Worm (Caenorhabditis elegans): ENCODE data around the gene C15C8.8.

Gene C15C8.8

DNA sequence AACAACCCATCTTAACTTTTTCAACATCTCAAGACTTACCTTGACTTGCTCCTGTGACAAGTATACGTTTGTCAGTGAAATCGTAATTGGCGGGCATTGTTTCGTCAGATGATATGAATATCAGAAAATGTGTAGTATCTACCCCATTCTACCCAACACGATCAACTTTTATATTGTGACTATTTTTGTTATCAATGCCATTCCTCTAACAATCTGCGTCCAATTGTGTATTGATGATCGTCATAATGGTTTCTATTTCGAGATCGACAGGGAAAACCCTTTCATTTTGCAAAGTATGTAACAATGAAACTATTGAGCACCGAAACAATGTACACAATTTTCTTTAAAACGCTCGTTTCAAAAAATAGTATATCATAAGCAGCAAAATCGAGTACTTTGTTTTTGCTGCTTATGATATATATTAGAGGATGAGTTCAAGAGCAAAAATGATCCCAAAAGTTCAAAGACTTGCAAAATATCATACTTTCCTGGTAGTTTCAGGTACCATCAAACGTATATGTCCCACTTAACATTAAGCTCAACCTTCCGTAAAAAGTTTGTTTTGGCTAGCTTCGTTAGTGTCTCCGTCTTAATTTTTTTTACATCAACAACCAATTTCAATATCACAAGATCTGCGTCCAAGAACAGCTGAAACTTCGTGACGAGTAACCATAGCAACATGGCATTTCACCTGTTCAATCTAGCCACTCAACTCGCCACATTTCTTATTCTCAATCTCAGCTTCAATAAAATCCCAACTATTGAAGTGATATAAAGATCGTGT, 18.6 kb downstream of the C15C8.8 start, which contains the start of the genes dhs-21 and xbx-9:
Gene dhs-21 (minus strand): TSS at position 181 of the 784 bp plus-strand sequence.
Gene xbx-9 (plus strand): TSS at position 734 of the 784 bp plus-strand sequence.
- TF ChIP-seq nhr-80 (tag; optimal IDR thresholded peaks at IDR 0.05) (peak; percentile 70), nhr-179 (tag; optimal IDR thresholded peaks at IDR 0.05) (no peak)

- no peak for TF ChIP-seq egl-18 (GFP tag; IDR thresholded peaks at IDR 0.05)
- TF ChIP-seq nhr-80 (tag; optimal IDR thresholded peaks at IDR 0.05), result peak; percentile 5
- TF ChIP-seq mel-28 (tag; optimal IDR thresholded peaks at IDR 0.05; ENCODE audit: borderline replicate concordance), result no peak
- TF ChIP-seq B0035.1 (tag; optimal IDR thresholded peaks at IDR 0.05), result no peak
Observed at ce11 chrV:12732734-12733133, 19.6 kb downstream of the C15C8.8 start.

DNA sequence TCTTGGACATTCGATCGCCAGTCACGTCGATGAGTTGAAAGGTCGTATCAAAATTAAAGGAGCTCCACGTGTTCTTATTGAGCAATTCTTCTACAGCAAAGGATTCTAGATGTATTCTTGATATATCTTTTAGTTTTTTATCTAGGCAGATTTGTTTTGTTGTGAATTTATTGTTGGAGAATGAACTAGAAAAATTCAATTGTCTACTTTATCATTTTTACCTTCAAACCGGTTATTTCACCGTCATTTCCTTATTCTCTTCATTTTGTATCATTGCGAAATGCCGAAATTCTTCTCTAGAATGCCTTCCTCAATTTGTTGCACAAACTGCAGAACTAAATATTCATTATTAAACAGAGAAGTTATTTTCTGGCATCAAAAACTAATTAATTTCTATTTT, 23.1 kb downstream of the C15C8.8 start, which contains the start of gene R11D1.10:
Gene R11D1.10 (plus strand): TSS at position 301 of the 400 bp plus-strand sequence.
- TF ChIP-seq madf-10 (tag; optimal IDR thresholded peaks at IDR 0.05) (no peak), F33H1.4 (GFP tag; IDR thresholded peaks at IDR 0.05) (no peak), lin-40 (tag; optimal IDR thresholded peaks at IDR 0.05) (no peak), F23B12.7 (tag; optimal IDR thresholded peaks at IDR 0.05; ENCODE audit: insufficient read depth) (no peak), attf-3 (GFP tag; conservative IDR thresholded peaks at IDR 0.05) (no peak), ztf-22 (GFP tag; optimal IDR thresholded peaks at IDR 0.05) (no peak), hrde-1 (tag; optimal IDR thresholded peaks at IDR 0.05; ENCODE audit: borderline replicate concordance) (no peak), egl-44 (GFP tag; IDR thresholded peaks at IDR 0.05) (no peak), B0336.3 (GFP tag; IDR thresholded peaks at IDR 0.05) (no peak), snpc-3.4 (tag; optimal IDR thresholded peaks at IDR 0.05) (no peak), zim-3 (tag; optimal IDR thresholded peaks at IDR 0.05) (no peak), lin-54 (GFP tag; optimal IDR thresholded peaks at IDR 0.05) (no peak), hsf-1 (GFP tag; IDR thresholded peaks at IDR 0.05) (no peak), hlh-12 (tag; optimal IDR thresholded peaks at IDR 0.05) (no peak)

DNA sequence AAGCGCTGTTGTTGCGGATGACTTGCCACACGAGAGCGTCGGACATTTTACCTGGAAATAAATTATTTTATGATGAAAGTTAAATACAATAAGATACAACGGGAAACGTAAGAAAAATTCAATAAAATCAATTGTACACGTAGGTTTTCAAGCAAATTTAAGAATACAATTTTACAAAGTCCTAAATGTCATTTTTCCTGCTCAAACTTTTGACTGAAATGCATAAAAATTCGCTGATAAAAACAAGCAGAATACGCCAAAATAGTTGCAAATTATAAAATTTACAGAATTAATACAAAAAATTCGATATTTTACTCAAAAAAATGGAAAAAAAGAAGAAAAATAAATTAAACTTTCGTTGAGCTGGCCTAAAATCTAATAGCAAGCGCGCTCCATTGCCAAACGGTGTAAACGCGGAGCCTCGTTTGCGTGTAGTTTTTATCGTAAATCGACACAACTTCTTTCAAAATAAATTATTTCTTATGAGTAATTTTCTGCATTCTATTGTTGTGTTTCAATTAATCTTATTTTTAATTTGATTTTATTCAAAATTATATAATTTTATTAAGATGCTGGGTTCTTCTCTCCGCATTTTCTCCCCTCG, 24.1 kb downstream of the C15C8.8 start, which contains the start of the genes rpl-28 and mrpl-49:
Gene rpl-28 (minus strand): TSS at position 51 of the 604 bp plus-strand sequence.
Gene mrpl-49 (plus strand): TSS at position 570 of the 604 bp plus-strand sequence.
- TF ChIP-seq lin-26 (GFP tag; IDR thresholded peaks at IDR 0.05) (no peak), F55B11.4 (tag; optimal IDR thresholded peaks at IDR 0.05; ENCODE audit: borderline replicate concordance, insufficient read depth) (no peak), unc-130 (GFP tag; optimal IDR thresholded peaks at IDR 0.05) (no peak), zim-3 (tag; optimal IDR thresholded peaks at IDR 0.05) (no peak), efl-1 (GFP tag; optimal IDR thresholded peaks at IDR 0.05) (peak; percentile 23), attf-6 (GFP tag; IDR thresholded peaks at IDR 0.05) (no peak), C06A6.2 (GFP tag; conservative IDR thresholded peaks at IDR 0.05) (no peak), lir-1 (GFP tag; conservative IDR thresholded peaks at IDR 0.05) (no peak), ztf-26 (tag; optimal IDR thresholded peaks at IDR 0.05) (peak; percentile 21), ztf-18 (tag; optimal IDR thresholded peaks at IDR 0.05) (peak; percentile 40), attf-3 (GFP tag; conservative IDR thresholded peaks at IDR 0.05) (peak; percentile 99), C17E4.6 (GFP tag; IDR thresholded peaks at IDR 0.05) (no peak), aptf-2 (GFP tag; conservative IDR thresholded peaks at IDR 0.05) (no peak), sdz-38 (tag; optimal IDR thresholded peaks at IDR 0.05) (no peak), snpc-1.3 (tag; optimal IDR thresholded peaks at IDR 0.05; ENCODE audit: insufficient read depth) (no peak), B0336.3 (GFP tag; IDR thresholded peaks at IDR 0.05) (no peak), Y79H2A.3 (GFP tag; conservative IDR thresholded peaks at IDR 0.05) (no peak), madf-8 (GFP tag; conservative IDR thresholded peaks at IDR 0.05) (0 out of 2 replicates have a peak, but pooled peaks have one; percentile 4), F49E8.2 (tag; optimal IDR thresholded peaks at IDR 0.05; ENCODE audit: insufficient read depth) (peak; percentile 42), chd-7 (tag; optimal IDR thresholded peaks at IDR 0.05) (no peak), hrde-1 (tag; optimal IDR thresholded peaks at IDR 0.05; ENCODE audit: borderline replicate concordance) (no peak), lin-35 (GFP tag; optimal IDR thresholded peaks at IDR 0.05) (peak in 1 of 3 experiments; percentile 76), D2030.7 (GFP tag; IDR thresholded peaks at IDR 0.05) (peak; percentile 42; the same call in 1 of the 2 replicates), ekl-4 (GFP tag; IDR thresholded peaks at IDR 0.05) (0 out of 2 replicates have a peak, but pooled peaks have one; percentile 34), nhr-80 (tag; optimal IDR thresholded peaks at IDR 0.05) (peak; percentile 59), dox-1 (GFP tag; IDR thresholded peaks at IDR 0.05) (peak; percentile 64)

Data from whole organism, young adult.